Fruit fly (Drosophila melanogaster): ENCODE measurements around the gene CG17261.

Gene CG17261

DNA sequence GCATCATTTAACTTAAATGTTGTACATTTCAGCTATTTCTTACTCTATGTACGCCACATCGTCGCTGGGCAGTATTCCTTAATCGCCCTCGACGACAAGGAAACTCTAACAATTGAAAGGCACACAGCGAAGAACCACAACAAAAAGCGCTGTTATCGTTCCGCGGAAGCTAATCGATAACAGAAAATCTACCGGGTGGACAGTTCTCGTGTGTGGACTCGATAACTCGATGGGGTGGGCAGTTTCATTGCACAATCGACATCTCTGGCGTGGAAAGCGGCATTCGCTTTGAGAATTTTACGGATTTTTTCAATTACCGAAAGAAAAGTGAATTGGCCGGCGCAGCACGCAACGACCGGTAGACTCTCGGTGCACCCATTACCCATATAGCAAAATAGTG is 19.4 kb upstream of the CG17261 start, which contains the start of the genes alpha4GT1 and Prp40 (continued):
- TF ChIP-seq Atf3 (GFP tag; optimal IDR thresholded peaks at IDR 0.05) (no peak), jigr1 (GFP tag; IDR thresholded peaks at IDR 0.05) (no peak), dan (GFP tag; IDR thresholded peaks at IDR 0.05) (no peak), esg (GFP tag; conservative IDR thresholded peaks at IDR 0.05) (no peak), Oaz (GFP tag; IDR thresholded peaks at IDR 0.05) (no peak), HHEX (GFP tag; optimal IDR thresholded peaks at IDR 0.05) (no peak), CG3847 (GFP tag; IDR thresholded peaks at IDR 0.05) (no peak), ems (GFP tag; optimal IDR thresholded peaks at IDR 0.05) (no peak), knrl (GFP tag; IDR thresholded peaks at IDR 0.05; ENCODE audit: partially characterized antibody) (peak; percentile 67; the same call in 2 of the 3 replicates), gce (GFP tag; IDR thresholded peaks at IDR 0.05) (no peak), zf30C (GFP tag; optimal IDR thresholded peaks at IDR 0.05) (no peak), CG17912 (GFP tag; optimal IDR thresholded peaks at IDR 0.05) (no peak), Hmx (GFP tag; optimal IDR thresholded peaks at IDR 0.05) (no peak), ham (GFP tag; IDR thresholded peaks at IDR 0.05) (no peak), sens-2 (GFP tag; IDR thresholded peaks at IDR 0.05) (no peak), grau (tag; optimal IDR thresholded peaks at IDR 0.05) (no peak), CG18619 (GFP tag; optimal IDR thresholded peaks at IDR 0.05) (no peak), CG12942 (GFP tag; optimal IDR thresholded peaks at IDR 0.05) (no peak), Aef1 (GFP tag; IDR thresholded peaks at IDR 0.05) (no peak), Bgb (GFP tag; IDR thresholded peaks at IDR 0.05; ENCODE audit: partially characterized antibody) (peak; percentile 91), CG11093 (GFP tag; IDR thresholded peaks at IDR 0.05) (no peak), CG14050 (GFP tag; IDR thresholded peaks at IDR 0.05) (no peak), onecut (GFP tag; IDR thresholded peaks at IDR 0.05) (no peak; the same call in 1 of the 2 replicates), vvl (GFP tag; IDR thresholded peaks at IDR 0.05) (peak; percentile 21; the same call in 1 of the 2 replicates), org-1 (GFP tag; optimal IDR thresholded peaks at IDR 0.05) (no peak), CG4707 (GFP tag; optimal IDR thresholded peaks at IDR 0.05) (no peak), fd102C (GFP tag; optimal IDR thresholded peaks at IDR 0.05) (no peak), abd-A (tag; optimal IDR thresholded peaks at IDR 0.05) (no peak), CG32532 (GFP tag; IDR thresholded peaks at IDR 0.05) (no peak), trem (tag; optimal IDR thresholded peaks at IDR 0.05) (peak; percentile 99), CG34224 (GFP tag; IDR thresholded peaks at IDR 0.05; ENCODE audit: partially characterized antibody) (peak; percentile 96), CG7987 (GFP tag; optimal IDR thresholded peaks at IDR 0.05) (no peak), crc (GFP tag; optimal IDR thresholded peaks at IDR 0.05) (no peak), CG6254 (GFP tag; optimal IDR thresholded peaks at IDR 0.05) (peak; percentile 70), CG6654 (GFP tag; optimal IDR thresholded peaks at IDR 0.05) (no peak), CG9215 (GFP tag; IDR thresholded peaks at IDR 0.05) (no peak), en (GFP tag; optimal IDR thresholded peaks at IDR 0.05) (no peak), Dad (GFP tag; optimal IDR thresholded peaks at IDR 0.05) (no peak), CG13894 (tag; optimal IDR thresholded peaks at IDR 0.05) (no peak), CG3163 (GFP tag; optimal IDR thresholded peaks at IDR 0.05) (no peak), CG7839 (tag; optimal IDR thresholded peaks at IDR 0.05) (no peak), nerfin-2 (GFP tag; IDR thresholded peaks at IDR 0.05; ENCODE audit: partially characterized antibody) (peak; percentile 84), CG32772 (GFP tag; IDR thresholded peaks at IDR 0.05) (no peak), YL-1 (GFP tag; optimal IDR thresholded peaks at IDR 0.05) (peak; percentile 62), Sry-β (GFP tag; optimal IDR thresholded peaks at IDR 0.05) (peak; percentile 90), CG17802 (tag; optimal IDR thresholded peaks at IDR 0.05) (no peak), CG6791 (GFP tag; IDR thresholded peaks at IDR 0.05; ENCODE audit: partially characterized antibody) (peak; percentile 91), inv (GFP tag; IDR thresholded peaks at IDR 0.05; ENCODE audit: partially characterized antibody) (peak; percentile 69), CG4617 (GFP tag; optimal IDR thresholded peaks at IDR 0.05; ENCODE audit: borderline replicate concordance) (peak; percentile 89), CG31441 (GFP tag; IDR thresholded peaks at IDR 0.05) (no peak), CG11696 (GFP tag; IDR thresholded peaks at IDR 0.05) (no peak)
